Worm (Caenorhabditis elegans) whole organism, late embryonic: Measurements from ENCODE around the gene clec-187.
A peak's percentile ranks its signal among the peaks of the same experiment; 100 is the strongest.

ENCODE experiments used
- C38D4.7 ChIP-seq: fragments of 200-800 bp; sonication (Bioruptor generic); optimal IDR thresholded peaks from 2 replicates; lab custom pipeline; 2018; ENCODE audit warnings: mild to moderate bottlenecking, missing genetic modification characterization, moderate library complexity, missing compliant biosample characterization
- K02D7.2 ChIP-seq: sonication (generic microtip); optimal IDR thresholded peaks from 2 replicates; lab custom pipeline; 2017; ENCODE audit warnings: mild to moderate bottlenecking, missing genetic modification characterization, missing compliant biosample characterization
- ama-1 ChIP-seq: fragments of 150-350 bp; optimal IDR thresholded peaks from 2 replicates; lab custom pipeline; 2014
- ceh-18 ChIP-seq: sonication (generic microtip); optimal IDR thresholded peaks from 2 replicates; lab custom pipeline; 2016; ENCODE audit warnings: missing genetic modification characterization, missing compliant biosample characterization
- ceh-19 ChIP-seq: fragments of 200-800 bp; sonication (Bioruptor generic); optimal IDR thresholded peaks from 2 replicates; lab custom pipeline; 2018; ENCODE audit warnings: mild to moderate bottlenecking, missing genetic modification characterization, missing compliant biosample characterization
- ceh-22 ChIP-seq: sonication (generic microtip); optimal IDR thresholded peaks from 2 replicates; lab custom pipeline; 2017; ENCODE audit warnings: missing biosample characterization, missing genetic modification characterization
- ceh-24 ChIP-seq: sonication (generic microtip); optimal IDR thresholded peaks from 2 replicates; lab custom pipeline; 2016; ENCODE audit warnings: mild to moderate bottlenecking, missing genetic modification characterization, missing compliant biosample characterization
- ceh-30 ChIP-seq: fragments of 150-350 bp; optimal IDR thresholded peaks from 2 replicates; lab custom pipeline; 2014; ENCODE audit warnings: missing biosample characterization, missing genetic modification characterization
- ceh-34 ChIP-seq: sonication (generic microtip); optimal IDR thresholded peaks from 2 replicates; lab custom pipeline; 2016; ENCODE audit warnings: mild to moderate bottlenecking, missing genetic modification characterization, missing compliant biosample characterization
- ceh-48 ChIP-seq: sonication (generic microtip); optimal IDR thresholded peaks from 2 replicates; lab custom pipeline; 2016; ENCODE audit warnings: missing genetic modification characterization, inconsistent platforms, missing compliant biosample characterization
- ceh-6 ChIP-seq: fragments of 200-800 bp; sonication (Bioruptor generic); optimal IDR thresholded peaks from 2 replicates; lab custom pipeline; 2018; ENCODE audit warnings: mild to moderate bottlenecking, missing genetic modification characterization, missing compliant biosample characterization
- ceh-9 ChIP-seq: sonication (generic microtip); optimal IDR thresholded peaks from 2 replicates; lab custom pipeline; 2016; ENCODE audit warnings: mild to moderate bottlenecking, missing genetic modification characterization, inconsistent platforms, missing compliant biosample characterization
- dve-1 ChIP-seq: sonication (generic microtip); optimal IDR thresholded peaks from 2 replicates; lab custom pipeline; 2017; ENCODE audit warnings: antibody characterized with exemption, mild to moderate bottlenecking, missing genetic modification characterization, missing compliant biosample characterization
- elt-2 ChIP-seq: sonication (generic microtip); optimal IDR thresholded peaks from 2 replicates; lab custom pipeline; 2016; ENCODE audit warnings: missing genetic modification reagents, missing genetic modification characterization, missing compliant biosample characterization
- ets-4 ChIP-seq: sonication (generic microtip); optimal IDR thresholded peaks from 2 replicates; lab custom pipeline; 2016; ENCODE audit warnings: missing genetic modification characterization, missing compliant biosample characterization
- eyg-1 ChIP-seq: sonication (generic microtip); optimal IDR thresholded peaks from 2 replicates; lab custom pipeline; 2016; ENCODE audit warnings: missing genotype, missing genetic modification characterization, missing compliant biosample characterization
- fax-1 ChIP-seq: sonication (generic microtip); optimal IDR thresholded peaks from 2 replicates; lab custom pipeline; 2016; ENCODE audit warnings: missing genotype, missing genetic modification characterization, missing compliant biosample characterization
- fkh-10 ChIP-seq: fragments of 150-350 bp; optimal IDR thresholded peaks from 2 replicates; lab custom pipeline; 2014; ENCODE audit warnings: missing biosample characterization, missing genetic modification reagents, missing genetic modification characterization
- fkh-6 ChIP-seq: sonication (generic microtip); optimal IDR thresholded peaks from 2 replicates; lab custom pipeline; 2016; ENCODE audit warnings: missing genetic modification characterization, missing compliant biosample characterization
- gmeb-2 ChIP-seq: sonication (generic microtip); optimal IDR thresholded peaks from 2 replicates; lab custom pipeline; 2016; ENCODE audit warnings: missing genetic modification characterization, inconsistent platforms, missing compliant biosample characterization
- lim-6 ChIP-seq: sonication (generic microtip); optimal IDR thresholded peaks from 2 replicates; lab custom pipeline; 2016; ENCODE audit warnings: missing genetic modification characterization, missing compliant biosample characterization
- lin-11 ChIP-seq: fragments of 200-800 bp; sonication (Bioruptor generic); optimal IDR thresholded peaks from 2 replicates; lab custom pipeline; 2018; ENCODE audit warnings: mild to moderate bottlenecking, missing genetic modification characterization, missing compliant biosample characterization
- madf-2 ChIP-seq: sonication (generic microtip); optimal IDR thresholded peaks from 2 replicates; lab custom pipeline; 2017; ENCODE audit warnings: missing genetic modification characterization, missing compliant biosample characterization
- mec-3 ChIP-seq: sonication (generic microtip); optimal IDR thresholded peaks from 2 replicates; lab custom pipeline; 2016; ENCODE audit warnings: borderline replicate concordance, missing genetic modification characterization, missing compliant biosample characterization
- nfya-1 ChIP-seq: sonication (generic microtip); optimal IDR thresholded peaks from 2 replicates; lab custom pipeline; 2017; ENCODE audit warnings: missing genetic modification characterization, mild to moderate bottlenecking, missing compliant biosample characterization, antibody characterized with exemption, moderate library complexity
- nhr-232 ChIP-seq: sonication (generic microtip); optimal IDR thresholded peaks from 2 replicates; lab custom pipeline; 2016; ENCODE audit warnings: missing genetic modification characterization, missing compliant biosample characterization
- npax-4 ChIP-seq: sonication (generic microtip); optimal IDR thresholded peaks from 2 replicates; lab custom pipeline; 2016; ENCODE audit warnings: missing genetic modification characterization, missing compliant biosample characterization
- odd-2 ChIP-seq: sonication (generic microtip); optimal IDR thresholded peaks from 2 replicates; lab custom pipeline; 2017; ENCODE audit warnings: antibody characterized with exemption, mild to moderate bottlenecking, missing genetic modification characterization, missing compliant biosample characterization
- pag-3 ChIP-seq: sonication (generic microtip); optimal IDR thresholded peaks from 2 replicates; lab custom pipeline; 2016; ENCODE audit warnings: missing compliant biosample characterization, missing genetic modification characterization, borderline replicate concordance
- pat-9 ChIP-seq: fragments of 200-800 bp; sonication (Bioruptor generic); optimal IDR thresholded peaks from 2 replicates; lab custom pipeline; 2018; ENCODE audit warnings: mild to moderate bottlenecking, missing genetic modification characterization, moderate library complexity, missing compliant biosample characterization
- pax-1 ChIP-seq: fragments of 150-350 bp; optimal IDR thresholded peaks from 2 replicates; lab custom pipeline; 2014; ENCODE audit warnings: missing biosample characterization, missing genetic modification characterization
- pha-2 ChIP-seq: sonication (generic microtip); optimal IDR thresholded peaks from 2 replicates; lab custom pipeline; 2017; ENCODE audit warnings: mild to moderate bottlenecking, missing genetic modification characterization, missing compliant biosample characterization
- pqm-1 ChIP-seq: sonication (generic microtip); optimal IDR thresholded peaks from 2 replicates; lab custom pipeline; 2016; ENCODE audit warnings: missing genetic modification characterization, missing compliant biosample characterization
- pros-1 ChIP-seq: fragments of 150-350 bp; optimal IDR thresholded peaks from 2 replicates; lab custom pipeline; 2014; ENCODE audit warnings: missing biosample characterization, missing genetic modification reagents, missing genetic modification characterization
- sox-4 ChIP-seq: sonication (generic microtip); optimal IDR thresholded peaks from 2 replicates; lab custom pipeline; 2017; ENCODE audit warnings: mild to moderate bottlenecking, missing genetic modification characterization, inconsistent platforms, missing compliant biosample characterization
- syd-9 ChIP-seq: sonication (generic microtip); optimal IDR thresholded peaks from 2 replicates; lab custom pipeline; 2016; ENCODE audit warnings: mild to moderate bottlenecking, missing genetic modification characterization, moderate library complexity, missing compliant biosample characterization
- tbx-2 ChIP-seq: sonication (generic microtip); optimal IDR thresholded peaks from 2 replicates; lab custom pipeline; 2016; ENCODE audit warnings: missing genetic modification characterization, missing compliant biosample characterization
- ttx-3 ChIP-seq: sonication (generic microtip); optimal IDR thresholded peaks from 2 replicates; lab custom pipeline; 2016; ENCODE audit warnings: missing genetic modification reagents, missing genetic modification characterization, missing compliant biosample characterization
- unc-3 ChIP-seq, 2 experiments: fragments of 200-800 bp in 1 of 2; sonication (Bioruptor generic) in 1 of 2; sonication (generic microtip) in 1 of 2; conservative IDR thresholded peaks in 1 of 2; optimal IDR thresholded peaks in 1 of 2; 2 replicates each; pipeline versions ENCODE4 v1.3.6 to Lab custom; 2016 to 2022; ENCODE audit warnings: missing compliant biosample characterization in 2 of 2, missing genetic modification characterization in 2 of 2, missing genetic modification reagents in 1 of 2
- unc-42 ChIP-seq: sonication (generic microtip); optimal IDR thresholded peaks from 2 replicates; lab custom pipeline; 2016; ENCODE audit warnings: missing genotype, missing genetic modification characterization, missing compliant biosample characterization
- unc-55 ChIP-seq: sonication (generic microtip); optimal IDR thresholded peaks from 2 replicates; lab custom pipeline; 2017; ENCODE audit warnings: missing biosample characterization, missing genetic modification reagents, missing genetic modification characterization
- zip-5 ChIP-seq: sonication (generic microtip); optimal IDR thresholded peaks from 2 replicates; lab custom pipeline; 2016; ENCODE audit warnings: missing genetic modification characterization, missing compliant biosample characterization

clec-187 gene

DNA sequence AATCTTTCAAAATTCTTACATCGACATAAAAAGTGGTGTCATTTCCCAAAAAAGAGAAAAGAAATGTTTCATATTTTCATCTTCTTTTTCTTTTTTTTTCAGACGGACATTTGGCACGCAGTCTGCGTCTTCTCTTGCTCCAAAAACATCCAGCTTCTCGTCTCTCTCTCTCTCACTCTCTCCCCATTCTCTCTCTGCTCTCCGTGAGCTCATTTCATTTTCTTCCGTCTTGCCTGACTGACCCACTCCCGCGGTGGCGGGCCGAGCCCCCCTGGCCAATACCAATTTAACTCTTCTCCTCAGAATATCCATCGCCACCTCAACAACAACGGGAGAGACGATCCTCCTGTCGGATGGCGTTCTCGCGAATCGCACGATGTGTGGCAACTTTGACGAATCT lies 25.7 kb downstream of the clec-187 start, which contains the start of gene txt-19 (continued):
- TF ChIP-seq ceh-18 (tag; lab: Kevin White, UChicago) (peak; percentile 35), zip-5 (tag; lab: Kevin White, UChicago) (no peak), fkh-10 (GFP tag; lab: Kevin White, UChicago) (no peak), gmeb-2 (tag; lab: Kevin White, UChicago) (no peak), dve-1 (tag; lab: Kevin White, UChicago) (no peak), npax-4 (no peak), ceh-48 (tag; lab: Kevin White, UChicago) (no peak), lin-11 (tag; lab: Kevin White, UChicago) (no peak), ets-4 (tag; lab: Kevin White, UChicago) (no peak), unc-55 (GFP tag; lab: Kevin White, UChicago) (no peak), tbx-2 (tag; lab: Kevin White, UChicago) (peak; percentile 11), C38D4.7 (GFP tag; lab: Kevin White, UChicago) (no peak), pag-3 (no peak), ttx-3 (no peak), odd-2 (tag; lab: Kevin White, UChicago) (no peak), ceh-9 (tag; lab: Kevin White, UChicago) (no peak), ceh-22 (tag; lab: Kevin White, UChicago) (no peak), sox-4 (tag; lab: Kevin White, UChicago) (no peak), ceh-24 (tag; lab: Kevin White, UChicago) (no peak), lim-6 (no peak)

DNA sequence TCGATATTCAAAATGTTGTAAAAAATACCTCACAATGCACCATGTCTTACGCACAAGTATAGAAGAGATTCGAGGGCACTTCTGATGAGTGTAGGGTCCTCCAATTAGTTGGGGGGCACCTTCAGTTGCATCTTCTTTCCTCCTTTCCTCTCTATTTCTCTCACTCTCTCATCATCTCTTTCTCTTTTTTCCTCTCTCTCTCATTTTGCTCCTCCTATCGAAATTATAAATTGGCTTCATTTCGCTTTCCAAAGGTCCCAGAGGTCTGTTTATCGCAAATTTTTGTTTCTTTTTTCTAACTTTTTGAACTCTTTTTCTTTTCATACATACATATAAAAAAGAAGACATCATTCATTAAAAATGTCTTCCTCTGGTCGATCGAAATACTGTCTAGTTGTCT lies 28.4 kb downstream of the clec-187 start:
- TF ChIP-seq nfya-1 (tag; lab: Kevin White, UChicago), result peak; percentile 31
- no peak for TF ChIP-seq mec-3
- TF ChIP-seq sox-4 (tag; lab: Kevin White, UChicago), result no peak
- peak; percentile 28 for TF ChIP-seq unc-42
- no peak for TF ChIP-seq pros-1 (tag; lab: Kevin White, UChicago)
- TF ChIP-seq nhr-232 (tag; lab: Kevin White, UChicago), result no peak
- peak; percentile 12 for TF ChIP-seq ceh-34 (tag; lab: Kevin White, UChicago)
- TF ChIP-seq C38D4.7 (GFP tag; lab: Kevin White, UChicago), result no peak
- TF ChIP-seq unc-55 (GFP tag; lab: Kevin White, UChicago), result peak; percentile 72

ce11 chrIV:12842121-12842520 lies 29.2 kb downstream of the clec-187 start:
- TF ChIP-seq elt-2 (tag; lab: Kevin White, UChicago), result peak; percentile 65
- TF ChIP-seq ama-1 (lab: Kevin White, UChicago), result no peak

DNA sequence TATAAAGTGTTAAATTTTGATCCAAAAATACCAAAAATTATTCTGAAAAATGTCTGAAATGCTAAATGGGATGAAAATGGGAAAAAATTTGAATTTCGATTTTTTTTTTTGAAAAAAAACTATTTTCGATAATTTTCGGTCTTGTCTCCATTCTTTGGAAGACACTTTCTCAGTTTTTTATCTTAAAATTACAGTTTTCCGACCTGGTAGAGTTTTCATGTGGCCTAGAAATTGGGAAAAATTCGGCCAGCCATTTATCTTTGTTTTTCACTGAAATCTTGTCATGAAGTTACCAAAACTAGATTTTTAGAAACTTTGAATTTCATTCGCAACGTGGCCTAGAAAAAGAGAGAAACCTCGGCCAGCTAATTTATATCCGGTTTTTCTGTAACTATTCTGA lies 30.4 kb downstream of the clec-187 start:
- TF ChIP-seq sox-4 (tag; lab: Kevin White, UChicago), result no peak
- TF ChIP-seq K02D7.2 (tag; lab: Kevin White, UChicago), result no peak
- no peak for TF ChIP-seq pqm-1 (tag; lab: Kevin White, UChicago)
- no peak for TF ChIP-seq ceh-30 (tag; lab: Kevin White, UChicago)
- no peak for TF ChIP-seq ttx-3
- no peak for TF ChIP-seq unc-55 (GFP tag; lab: Kevin White, UChicago)
- no peak for TF ChIP-seq eyg-1 (tag; lab: Kevin White, UChicago)
- no peak for TF ChIP-seq ets-4 (tag; lab: Kevin White, UChicago)
- no peak for TF ChIP-seq pax-1 (tag; lab: Kevin White, UChicago)
- no peak for TF ChIP-seq npax-4

- no peak for TF ChIP-seq elt-2 (tag; lab: Kevin White, UChicago)
- no peak for TF ChIP-seq unc-3 (GFP tag; conservative IDR thresholded peaks at IDR 0.05; lab: Robert Waterston, UW)
- no peak for TF ChIP-seq unc-3 (tag; optimal IDR thresholded peaks at IDR 0.05; lab: Kevin White, UChicago)
- no peak for TF ChIP-seq ceh-19 (GFP tag; lab: Kevin White, UChicago)
- TF ChIP-seq ceh-6 (GFP tag; lab: Kevin White, UChicago), result no peak
- TF ChIP-seq syd-9, result no peak
- TF ChIP-seq pat-9 (tag; lab: Kevin White, UChicago), result no peak
- TF ChIP-seq fkh-6 (tag; lab: Kevin White, UChicago), result no peak
- no peak for TF ChIP-seq fax-1
- no peak for TF ChIP-seq ceh-30 (tag; lab: Kevin White, UChicago)
- no peak for TF ChIP-seq zip-5 (tag; lab: Kevin White, UChicago)
- TF ChIP-seq nfya-1 (tag; lab: Kevin White, UChicago), result no peak
- no peak for TF ChIP-seq pha-2
- no peak for TF ChIP-seq ceh-9 (tag; lab: Kevin White, UChicago)
- TF ChIP-seq nhr-232 (tag; lab: Kevin White, UChicago), result no peak
- TF ChIP-seq ceh-34 (tag; lab: Kevin White, UChicago), result no peak
- no peak for TF ChIP-seq dve-1 (tag; lab: Kevin White, UChicago)
- TF ChIP-seq madf-2, result no peak
- TF ChIP-seq pag-3, result no peak
- TF ChIP-seq ceh-22 (tag; lab: Kevin White, UChicago), result no peak
- TF ChIP-seq, all 69 proteins: peak for 0
Observed at ce11 chrIV:12840348-12840747, 30.9 kb downstream of the clec-187 start.
